Worm (Caenorhabditis elegans) whole organism, early embryonic: ENCODE measurements around the gene srw-121.
"Not testable (repeated sequence)": the region's sequence is repeated elsewhere in the genome, so short reads cannot be mapped to it uniquely, and the experiment has no call there.

Experiments
- ama-1 ChIP-seq: fragments of 150-350 bp; optimal IDR thresholded peaks from 2 replicates; lab custom pipeline; 2014
- flt-1 ChIP-seq: fragments of 200-800 bp; sonication (Bioruptor generic); IDR thresholded peaks from 2 replicates; pipeline ENCODE4 v1.3.6; 2022; ENCODE audit warnings: missing genetic modification characterization, missing compliant biosample characterization
- hmg-4 ChIP-seq: fragments of 200-800 bp; sonication (Bioruptor generic); optimal IDR thresholded peaks from 2 replicates; lab custom pipeline; 2018; ENCODE audit warnings: mild to moderate bottlenecking, missing genetic modification characterization, missing compliant biosample characterization

DNA sequence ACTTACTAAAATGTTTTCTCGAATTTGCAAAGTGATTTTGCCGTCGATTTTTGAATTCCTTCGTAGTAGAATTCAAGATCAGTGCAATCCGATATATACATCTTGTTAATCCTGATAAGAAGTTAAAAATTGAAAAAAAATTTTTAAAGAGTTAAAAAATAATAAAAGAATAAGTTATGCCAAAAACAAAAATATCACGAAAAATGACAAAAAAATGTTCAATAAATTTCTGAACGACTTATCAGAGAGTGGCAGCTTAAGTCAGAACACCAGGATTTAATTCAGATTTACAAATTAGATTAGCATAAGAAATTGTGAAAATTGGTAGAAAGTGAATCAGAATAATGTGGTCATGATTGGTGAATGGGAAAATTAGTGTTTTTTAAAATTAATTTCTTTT lies 39.3 kb downstream of the srw-121 start, which contains the start of gene srw-122:
- not testable (repeated sequence) for TF ChIP-seq ama-1; flt-1; hmg-4 (GFP tag; lab: Kevin White, UChicago)
